Worm (Caenorhabditis elegans) whole organism, mixed stage, embryonic: ENCODE data around the gene hum-4.

Source experiments
- M03D4.4 ChIP-seq: sonication (generic microtip); optimal IDR thresholded peaks from 2 replicates; lab custom pipeline; 2017; ENCODE audit warnings: mild to moderate bottlenecking, missing genetic modification characterization, missing compliant biosample characterization
- bed-3 ChIP-seq: fragments of 200-800 bp; sonication (Bioruptor generic); optimal IDR thresholded peaks from 3 replicates; lab custom pipeline; 2018; ENCODE audit warnings: mild to moderate bottlenecking, missing genetic modification characterization, moderate library complexity, missing compliant biosample characterization
- blmp-1 ChIP-seq: fragments of 150-350 bp; optimal IDR thresholded peaks from 2 replicates; lab custom pipeline; 2014; ENCODE audit warnings: missing biosample characterization, missing genetic modification characterization
- ceh-39 ChIP-seq: fragments of 150-350 bp; optimal IDR thresholded peaks from 2 replicates; lab custom pipeline; 2014; ENCODE audit warnings: missing biosample characterization, missing genetic modification characterization
- ceh-83 ChIP-seq: fragments of 200-800 bp; sonication (Bioruptor generic); optimal IDR thresholded peaks from 2 replicates; lab custom pipeline; 2018; ENCODE audit warnings: mild to moderate bottlenecking, missing genetic modification characterization, missing compliant biosample characterization
- ces-1 ChIP-seq: fragments of 150-350 bp; optimal IDR thresholded peaks from 2 replicates; lab custom pipeline; 2014; ENCODE audit warnings: missing biosample characterization, missing genetic modification reagents, missing genetic modification characterization
- cnd-1 ChIP-seq: fragments of 200-800 bp; sonication (Bioruptor generic); optimal IDR thresholded peaks from 2 replicates; lab custom pipeline; 2018; ENCODE audit warnings: mild to moderate bottlenecking, missing genetic modification characterization, missing compliant biosample characterization
- drap-1 ChIP-seq: fragments of 200-800 bp; sonication (Bioruptor generic); optimal IDR thresholded peaks from 3 replicates; lab custom pipeline; 2018; ENCODE audit warnings: mild to moderate bottlenecking, missing genetic modification characterization, missing compliant biosample characterization
- elt-1 ChIP-seq: sonication (generic microtip); optimal IDR thresholded peaks from 2 replicates; lab custom pipeline; 2017; ENCODE audit warnings: missing genetic modification characterization, mild to moderate bottlenecking, missing compliant biosample characterization, antibody characterized with exemption, moderate library complexity, borderline replicate concordance; ENCODE audit not compliant: insufficient read depth
- elt-3 ChIP-seq: fragments of 150-350 bp; optimal IDR thresholded peaks from 2 replicates; lab custom pipeline; 2014; ENCODE audit warnings: missing biosample characterization, missing genetic modification characterization
- flh-1 ChIP-seq: fragments of 200-800 bp; sonication (Bioruptor generic); optimal IDR thresholded peaks from 2 replicates; lab custom pipeline; 2018; ENCODE audit warnings: mild to moderate bottlenecking, missing genetic modification characterization, moderate library complexity, missing compliant biosample characterization
- hlh-1 ChIP-seq: fragments of 150-350 bp; optimal IDR thresholded peaks from 2 replicates; lab custom pipeline; 2014; ENCODE audit warnings: missing biosample characterization, missing genetic modification reagents, missing genetic modification characterization
- lin-13 ChIP-seq: fragments of 150-350 bp; optimal IDR thresholded peaks from 2 replicates; lab custom pipeline; 2014; ENCODE audit warnings: missing biosample characterization, missing genetic modification characterization
- lin-32 ChIP-seq: fragments of 200-800 bp; sonication (Bioruptor generic); optimal IDR thresholded peaks from 2 replicates; lab custom pipeline; 2018; ENCODE audit warnings: mild to moderate bottlenecking, missing genetic modification characterization, missing compliant biosample characterization
- mab-5 ChIP-seq: fragments of 150-350 bp; optimal IDR thresholded peaks from 2 replicates; lab custom pipeline; 2014; ENCODE audit warnings: missing biosample characterization, missing genetic modification characterization
- mep-1 ChIP-seq: fragments of 150-350 bp; optimal IDR thresholded peaks from 2 replicates; lab custom pipeline; 2017; ENCODE audit warnings: missing biosample characterization, missing genetic modification reagents, missing genetic modification characterization, inconsistent platforms
- nhr-12 ChIP-seq: fragments of 150-350 bp; optimal IDR thresholded peaks from 2 replicates; lab custom pipeline; 2014; ENCODE audit warnings: missing biosample characterization, missing genetic modification characterization
- nhr-2 ChIP-seq: fragments of 150-350 bp; optimal IDR thresholded peaks from 2 replicates; lab custom pipeline; 2014; ENCODE audit warnings: missing biosample characterization, missing genetic modification characterization
- nhr-237 ChIP-seq: fragments of 150-350 bp; optimal IDR thresholded peaks from 2 replicates; lab custom pipeline; 2014; ENCODE audit warnings: missing biosample characterization, missing genetic modification characterization
- nhr-28 ChIP-seq: fragments of 150-350 bp; optimal IDR thresholded peaks from 2 replicates; lab custom pipeline; 2014; ENCODE audit warnings: missing biosample characterization, missing genetic modification characterization
- nhr-76 ChIP-seq: sonication (generic microtip); optimal IDR thresholded peaks from 2 replicates; lab custom pipeline; 2017; ENCODE audit warnings: missing biosample characterization, missing genetic modification characterization
- pha-4 ChIP-seq: fragments of 150-350 bp; optimal IDR thresholded peaks from 2 replicates; lab custom pipeline; 2018; ENCODE audit warnings: missing biosample characterization, missing genetic modification reagents, missing genetic modification characterization
- sem-2 ChIP-seq: fragments of 200-800 bp; sonication (Bioruptor generic); optimal IDR thresholded peaks from 2 replicates; lab custom pipeline; 2018; ENCODE audit warnings: mild to moderate bottlenecking, missing genetic modification characterization, missing compliant biosample characterization
- snpc-4 ChIP-seq: fragments of 150-350 bp; optimal IDR thresholded peaks from 2 replicates; lab custom pipeline; 2014; ENCODE audit warnings: missing biosample characterization, missing genetic modification characterization
- sptf-1 ChIP-seq: sonication (generic microtip); optimal IDR thresholded peaks from 2 replicates; lab custom pipeline; 2017; ENCODE audit warnings: mild to moderate bottlenecking, missing genetic modification characterization, moderate library complexity, missing compliant biosample characterization
- unc-120 ChIP-seq: sonication (generic microtip); optimal IDR thresholded peaks from 2 replicates; lab custom pipeline; 2017; ENCODE audit warnings: missing genetic modification characterization, missing compliant biosample characterization; ENCODE audit not compliant: poor library complexity, severe bottlenecking
- unc-39 ChIP-seq: fragments of 150-350 bp; optimal IDR thresholded peaks from 2 replicates; lab custom pipeline; 2014; ENCODE audit warnings: missing biosample characterization, missing genetic modification characterization
- unc-62 ChIP-seq: fragments of 150-350 bp; optimal IDR thresholded peaks from 2 replicates; lab custom pipeline; 2014; ENCODE audit warnings: missing biosample characterization, missing genetic modification reagents, missing genetic modification characterization
- zip-8 ChIP-seq: fragments of 150-350 bp; optimal IDR thresholded peaks from 2 replicates; lab custom pipeline; 2014; ENCODE audit warnings: missing biosample characterization, missing genetic modification characterization

Gene hum-4

ce11 chrX:11433488-11433887 lies at the start of gene hum-4:
Gene hum-4 (minus strand): TSS chrX:11433588.
- TF ChIP-seq nhr-12 (tag; lab: Kevin White, UChicago) (no peak), drap-1 (GFP tag; lab: Kevin White, UChicago) (no peak), ceh-39 (tag; lab: Kevin White, UChicago) (no peak), snpc-4 (no peak), nhr-76 (tag; lab: Kevin White, UChicago) (no peak), nhr-2 (tag; lab: Kevin White, UChicago) (no peak), blmp-1 (tag; lab: Kevin White, UChicago) (no peak), mep-1 (tag; lab: Kevin White, UChicago) (no peak)

DNA sequence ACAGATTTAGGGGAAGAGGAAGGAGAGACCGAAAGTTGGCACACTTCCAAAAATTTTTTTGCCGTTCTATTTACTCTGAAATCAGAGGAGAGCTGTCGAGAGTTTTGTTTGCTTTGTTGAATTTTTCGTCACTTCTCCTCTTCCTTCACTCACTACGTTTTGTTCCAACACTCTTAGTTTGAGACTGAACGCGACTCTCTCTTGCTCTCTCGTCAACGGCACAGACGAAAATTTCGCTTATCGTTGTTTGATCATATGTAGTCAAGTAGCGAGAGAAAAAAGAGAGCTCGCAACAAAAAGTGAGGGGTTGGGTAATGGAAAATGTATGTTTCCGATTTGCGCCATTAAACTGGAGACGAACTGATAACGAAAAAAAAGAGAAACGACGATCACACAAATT lies 49.2 kb upstream of the hum-4 start:
- TF ChIP-seq nhr-237, result peak; percentile 51
- no peak for TF ChIP-seq bed-3 (GFP tag; lab: Kevin White, UChicago)
- peak; percentile 39 for TF ChIP-seq pha-4 (tag; lab: Kevin White, UChicago)

DNA sequence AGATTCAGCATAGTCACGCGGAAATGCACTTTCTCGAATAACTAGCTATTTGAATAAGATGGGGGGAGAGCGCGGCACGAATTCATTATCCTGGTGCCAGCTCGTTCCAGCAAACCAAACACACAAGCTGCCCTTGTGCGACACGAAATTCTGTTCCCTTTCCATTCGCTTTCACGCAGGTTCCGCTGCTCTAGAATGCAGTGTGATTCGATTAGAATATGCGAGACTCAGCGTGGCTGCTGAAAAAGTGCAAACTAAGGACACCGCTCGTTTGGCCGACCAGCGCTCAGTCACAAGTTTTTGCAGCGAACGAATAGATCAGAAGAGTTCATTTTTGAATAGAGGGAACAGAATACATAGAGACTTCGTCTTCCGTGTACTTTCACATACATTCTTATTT lies 48.7 kb upstream of the hum-4 start:
- TF ChIP-seq cnd-1 (tag; lab: Kevin White, UChicago), result no peak
- TF ChIP-seq pha-4 (tag; lab: Kevin White, UChicago), result no peak
- no peak for TF ChIP-seq hlh-1 (tag; lab: Kevin White, UChicago)
- TF ChIP-seq sptf-1 (tag; lab: Kevin White, UChicago), result no peak

- TF ChIP-seq unc-39 (tag; lab: Kevin White, UChicago), result no peak
- TF ChIP-seq elt-1 (tag; lab: Kevin White, UChicago), result no peak
- no peak for TF ChIP-seq nhr-237
- TF ChIP-seq ceh-39 (tag; lab: Kevin White, UChicago), result no peak
- no peak for TF ChIP-seq drap-1 (GFP tag; lab: Kevin White, UChicago)
- no peak for TF ChIP-seq unc-62
- no peak for TF ChIP-seq hlh-1 (tag; lab: Kevin White, UChicago)
- no peak for TF ChIP-seq sem-2
- TF ChIP-seq ces-1 (GFP tag; lab: Kevin White, UChicago), result no peak
- TF ChIP-seq mep-1 (tag; lab: Kevin White, UChicago), result no peak
Observed at ce11 chrX:11481825-11482093, 48.4 kb upstream of the hum-4 start.

DNA sequence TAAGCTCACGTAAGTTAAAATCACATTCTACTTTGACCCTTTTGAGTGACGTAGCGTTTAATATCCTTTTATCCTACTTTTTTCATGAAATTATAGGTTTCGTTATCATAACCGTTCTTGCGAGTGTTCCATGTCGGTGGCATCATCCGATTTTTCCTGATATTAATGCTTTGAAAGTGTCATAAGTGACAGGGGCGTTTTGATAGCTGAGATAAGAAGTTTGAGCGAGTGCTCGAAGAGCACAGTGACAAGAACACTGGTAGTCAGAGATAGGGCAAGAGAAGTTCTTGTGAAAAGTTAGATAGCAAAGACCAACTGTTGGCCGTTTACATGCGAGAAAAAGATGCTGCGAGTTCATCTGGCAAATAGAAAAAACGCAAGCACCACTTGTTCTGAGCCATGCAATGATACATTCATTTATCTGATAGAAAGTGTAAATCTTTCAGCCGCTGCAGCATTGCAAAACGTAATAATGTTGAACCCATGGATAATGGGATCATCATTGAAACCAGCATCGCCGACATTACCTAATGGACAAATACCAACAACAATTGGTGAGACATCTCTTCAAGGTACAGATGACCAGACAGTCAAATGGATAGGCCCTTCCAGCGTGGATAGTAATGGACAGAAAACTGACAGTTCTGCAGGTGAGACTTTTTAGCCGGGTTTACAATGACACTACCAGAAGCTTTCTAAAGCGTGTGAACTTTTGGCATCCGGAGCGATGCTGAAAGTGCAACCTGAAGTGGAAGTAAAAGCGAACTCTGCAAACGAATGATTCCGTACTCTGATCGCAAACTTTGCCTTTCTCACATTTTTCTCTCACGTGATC lies 47.8 kb upstream of the hum-4 start:
- TF ChIP-seq flh-1 (GFP tag; lab: Kevin White, UChicago), result no peak
- TF ChIP-seq lin-13 (tag; lab: Kevin White, UChicago), result no peak
- no peak for TF ChIP-seq bed-3 (GFP tag; lab: Kevin White, UChicago)
- no peak for TF ChIP-seq unc-62
- no peak for TF ChIP-seq nhr-2 (tag; lab: Kevin White, UChicago)
- no peak for TF ChIP-seq sem-2
- no peak for TF ChIP-seq nhr-28 (tag; lab: Kevin White, UChicago)
- TF ChIP-seq zip-8 (tag; lab: Kevin White, UChicago), result no peak
- TF ChIP-seq sptf-1 (tag; lab: Kevin White, UChicago), result no peak
- no peak for TF ChIP-seq elt-3 (tag; lab: Kevin White, UChicago)

ce11 chrX:11480032-11480431 lies 46.6 kb upstream of the hum-4 start:
- TF ChIP-seq sptf-1 (tag; lab: Kevin White, UChicago) (no peak), pha-4 (tag; lab: Kevin White, UChicago) (no peak), nhr-28 (tag; lab: Kevin White, UChicago) (no peak), M03D4.4 (tag; lab: Kevin White, UChicago) (no peak), lin-32 (GFP tag; lab: Kevin White, UChicago) (no peak), ceh-39 (tag; lab: Kevin White, UChicago) (no peak), nhr-76 (tag; lab: Kevin White, UChicago) (no peak), elt-1 (tag; lab: Kevin White, UChicago) (no peak), mab-5 (tag; lab: Kevin White, UChicago) (no peak), elt-3 (tag; lab: Kevin White, UChicago) (no peak), ceh-83 (GFP tag; lab: Kevin White, UChicago) (no peak), unc-120 (tag; lab: Kevin White, UChicago) (no peak), drap-1 (GFP tag; lab: Kevin White, UChicago) (no peak), unc-39 (tag; lab: Kevin White, UChicago) (no peak), mep-1 (tag; lab: Kevin White, UChicago) (no peak), snpc-4 (no peak)
